Fruit fly (Drosophila melanogaster) whole organism, wandering third instar larva: ENCODE data around the gene SPH93.

ENCODE experiments used
- Dfd ChIP-seq: fragments of >200 bp; optimal IDR thresholded peaks from 2 replicates; lab custom pipeline; 2017; ENCODE audit warnings: missing biosample characterization, missing genetic modification characterization
- GATAd ChIP-seq: sonication (Bioruptor generic); optimal IDR thresholded peaks from 2 replicates; lab custom pipeline; 2016; ENCODE audit warnings: missing biosample characterization, missing genetic modification characterization
- HLH106 ChIP-seq: fragments of 200-800 bp; optimal IDR thresholded peaks from 3 replicates; lab custom pipeline; 2019; ENCODE audit warnings: missing biosample characterization, mild to moderate bottlenecking, missing genetic modification characterization, moderate library complexity
- Myc ChIP-seq: fragments of >200 bp; optimal IDR thresholded peaks from 2 replicates; lab custom pipeline; 2017
- OdsH ChIP-seq: fragments of 200-800 bp; sonication (Bioruptor generic); optimal IDR thresholded peaks from 2 replicates; lab custom pipeline; 2016; ENCODE audit warnings: missing biosample characterization, mild to moderate bottlenecking, missing genetic modification characterization
- Rel ChIP-seq, 2 experiments: fragments of 200-800 bp; sonication (Bioruptor generic) in 1 of 2; optimal IDR thresholded peaks; 2 replicates in 1 of 2; 3 replicates in 1 of 2; lab custom pipeline; 2016 to 2019; ENCODE audit warnings: mild to moderate bottlenecking in 2 of 2, missing biosample characterization in 2 of 2, missing genetic modification characterization in 2 of 2, moderate library complexity in 1 of 2
- Sp1 ChIP-seq: fragments of 200-800 bp; sonication (Bioruptor generic); optimal IDR thresholded peaks from 3 replicates; lab custom pipeline; 2019; ENCODE audit warnings: missing biosample characterization, mild to moderate bottlenecking, missing genetic modification characterization, moderate library complexity
- dl ChIP-seq, 2 experiments: fragments of 175-275, 200-275 bp in 1 of 2; fragments of 200-275 bp in 1 of 2; sonication (Bioruptor generic); optimal IDR thresholded peaks; lab custom pipeline; 2018; ENCODE audit warnings: mild to moderate bottlenecking in 2 of 2, missing biosample characterization in 2 of 2, missing genetic modification characterization in 2 of 2, moderate library complexity in 2 of 2; ENCODE audit not compliant: partially characterized antibody in 2 of 2, insufficient read depth in 1 of 2
- dsf ChIP-seq: sonication (Bioruptor generic); optimal IDR thresholded peaks from 2 replicates; lab custom pipeline; 2016; ENCODE audit warnings: missing biosample characterization, missing genetic modification characterization, borderline replicate concordance
- ey ChIP-seq: fragments of 200-800 bp; sonication (Bioruptor generic); optimal IDR thresholded peaks from 2 replicates; lab custom pipeline; 2016; ENCODE audit warnings: missing biosample characterization, missing genetic modification characterization
- h ChIP-seq: fragments of 200-800 bp; sonication (Bioruptor generic); optimal IDR thresholded peaks from 3 replicates; lab custom pipeline; 2016; ENCODE audit warnings: missing biosample characterization, mild to moderate bottlenecking, missing genetic modification characterization
- psq ChIP-seq: fragments of 200-800 bp; sonication (Bioruptor generic); optimal IDR thresholded peaks from 3 replicates; lab custom pipeline; 2017; ENCODE audit warnings: missing biosample characterization, mild to moderate bottlenecking, missing genetic modification characterization, moderate library complexity
- sv ChIP-seq: fragments of 200-800 bp; sonication (Bioruptor generic); optimal IDR thresholded peaks from 3 replicates; lab custom pipeline; 2016; ENCODE audit warnings: missing biosample characterization, missing genetic modification characterization

- TF ChIP-seq HLH106 (tag; lab: Kevin White, UChicago) (no peak), GATAd (GFP tag; lab: Kevin White, UChicago) (no peak), dl (GFP tag; optimal IDR thresholded peaks at IDR 0.05; lab: Kevin White, UChicago; ENCODE audit: insufficient read depth in 1 of 2, partially characterized antibody in 2 of 2) (no peak), Sp1 (no peak), Rel (GFP tag; optimal IDR thresholded peaks at IDR 0.05; lab: Kevin White, UChicago) (no peak), Rel (tag; optimal IDR thresholded peaks at IDR 0.05; lab: Kevin White, UChicago) (no peak), sv (no peak), dsf (no peak), h (GFP tag; lab: Kevin White, UChicago) (no peak), Dfd (GFP tag; lab: Kevin White, UChicago) (no peak), Myc (no peak), OdsH (no peak), ey (no peak), psq (GFP tag; lab: Kevin White, UChicago) (no peak)
These were observed 29.7 kb upstream of the SPH93 start, which contains the start of the genes CG43221 and CG43645 for dm6 chr2L:17485457-17485856.
